Fruit fly (Drosophila melanogaster) whole organism, prepupa: ENCODE results near the gene CG13012.

Source experiments
- CG10631 ChIP-seq: fragments of 200-800 bp; sonication (Bioruptor generic); optimal IDR thresholded peaks from 2 replicates; lab custom pipeline; 2016; ENCODE audit warnings: missing biosample characterization, missing genetic modification characterization
- CG10669 ChIP-seq: fragments of 200-800 bp; sonication (Bioruptor generic); optimal IDR thresholded peaks from 3 replicates; lab custom pipeline; 2018; ENCODE audit warnings: missing biosample characterization, mild to moderate bottlenecking, missing genetic modification characterization, moderate library complexity
- CG11762 ChIP-seq: fragments of 200-800 bp; sonication (Bioruptor generic); optimal IDR thresholded peaks from 3 replicates; lab custom pipeline; 2016; ENCODE audit warnings: missing biosample characterization, missing genetic modification characterization; ENCODE audit not compliant: insufficient read depth
- CG11902 ChIP-seq: fragments of 200-800 bp; sonication (Bioruptor generic); optimal IDR thresholded peaks from 3 replicates; lab custom pipeline; 2016; ENCODE audit warnings: missing biosample characterization, missing genetic modification characterization
- CG15336 ChIP-seq: fragments of 200-800 bp; sonication (Bioruptor generic); IDR thresholded peaks from 2 replicates; pipeline ENCODE4 v1.3.6; 2022; ENCODE audit warnings: missing biosample characterization, missing genetic modification characterization
- CG3032 ChIP-seq: fragments of 200-800 bp; optimal IDR thresholded peaks from 2 replicates; lab custom pipeline; 2019; ENCODE audit warnings: missing biosample characterization, mild to moderate bottlenecking, missing genetic modification characterization, moderate library complexity
- CG32006 ChIP-seq: fragments of 200-800 bp; sonication (Bioruptor generic); optimal IDR thresholded peaks from 3 replicates; lab custom pipeline; 2017; ENCODE audit warnings: missing biosample characterization, mild to moderate bottlenecking, missing genetic modification characterization
- CG34406 ChIP-seq: fragments of 200-800 bp; sonication (Bioruptor generic); optimal IDR thresholded peaks from 3 replicates; lab custom pipeline; 2016; ENCODE audit warnings: missing biosample characterization, missing genetic modification characterization
- CG3919 ChIP-seq: fragments of 200-800 bp; sonication (Bioruptor generic); optimal IDR thresholded peaks from 3 replicates; lab custom pipeline; 2016; ENCODE audit warnings: missing biosample characterization, missing genetic modification characterization
- CG4318 ChIP-seq: fragments of 200-800 bp; sonication (Bioruptor generic); optimal IDR thresholded peaks from 3 replicates; lab custom pipeline; 2017; ENCODE audit warnings: missing biosample characterization, mild to moderate bottlenecking, missing genetic modification characterization
- CG6163 ChIP-seq: fragments of 200-800 bp; sonication (Bioruptor generic); IDR thresholded peaks from 3 replicates; pipeline ENCODE4 v1.3.6; 2022; ENCODE audit warnings: missing biosample characterization, missing genetic modification characterization
- CG6792 ChIP-seq: fragments of 200-800 bp; sonication (Bioruptor generic); optimal IDR thresholded peaks from 3 replicates; lab custom pipeline; 2016; ENCODE audit warnings: missing biosample characterization, missing genetic modification characterization
- CG6808 ChIP-seq: fragments of 200-800 bp; sonication (Bioruptor generic); optimal IDR thresholded peaks from 3 replicates; lab custom pipeline; 2017; ENCODE audit warnings: missing biosample characterization, missing genetic modification characterization, mild to moderate bottlenecking, moderate library complexity, missing genetic modification reagents
- CG6854 ChIP-seq: fragments of 200-800 bp; sonication (Bioruptor generic); optimal IDR thresholded peaks from 2 replicates; lab custom pipeline; 2017; ENCODE audit warnings: missing biosample characterization, mild to moderate bottlenecking, missing genetic modification characterization
- CG7368 ChIP-seq: fragments of 200-800 bp; sonication (Bioruptor generic); optimal IDR thresholded peaks from 3 replicates; lab custom pipeline; 2016; ENCODE audit warnings: missing biosample characterization, missing genetic modification characterization
- CG8319 ChIP-seq: fragments of 200-800 bp; sonication (Bioruptor generic); optimal IDR thresholded peaks from 3 replicates; lab custom pipeline; 2016; ENCODE audit warnings: missing biosample characterization, missing genetic modification characterization
- CG9139 ChIP-seq: fragments of 200-800 bp; sonication (Bioruptor generic); optimal IDR thresholded peaks from 3 replicates; lab custom pipeline; 2017; ENCODE audit warnings: missing biosample characterization, mild to moderate bottlenecking, missing genetic modification characterization
- Eip75B ChIP-seq: fragments of 200-800 bp; sonication (Bioruptor generic); optimal IDR thresholded peaks from 3 replicates; lab custom pipeline; 2016; ENCODE audit warnings: missing biosample characterization, missing genetic modification characterization
- Eip78C ChIP-seq: fragments of 200-800 bp; sonication (Bioruptor generic); peaks from one replicate; lab custom pipeline; 2016; ENCODE audit warnings: missing biosample characterization, missing genetic modification characterization
- Eip93F ChIP-seq: fragments of 200-800 bp; sonication (Bioruptor generic); optimal IDR thresholded peaks from 2 replicates; lab custom pipeline; 2016; ENCODE audit warnings: missing biosample characterization, mild to moderate bottlenecking, missing genetic modification characterization
- Ets96B ChIP-seq: fragments of 200-800 bp; optimal IDR thresholded peaks from 2 replicates; lab custom pipeline; 2019; ENCODE audit warnings: missing biosample characterization, mild to moderate bottlenecking, missing genetic modification characterization, moderate library complexity
- Gug ChIP-seq: fragments of 200-800 bp; sonication (Bioruptor generic); IDR thresholded peaks from 2 replicates; pipeline ENCODE4 v1.3.6; 2022; ENCODE audit warnings: missing biosample characterization, missing genetic modification characterization
- Hr38 ChIP-seq: sonication (Bioruptor generic); optimal IDR thresholded peaks from 2 replicates; lab custom pipeline; 2016; ENCODE audit warnings: missing biosample characterization, missing genetic modification characterization
- Hr39 ChIP-seq: fragments of 200-800 bp; sonication (Bioruptor generic); optimal IDR thresholded peaks from 2 replicates; lab custom pipeline; 2016; ENCODE audit warnings: missing biosample characterization, missing genetic modification characterization
- Hr4 ChIP-seq: fragments of 200-800 bp; sonication (Bioruptor generic); optimal IDR thresholded peaks from 3 replicates; lab custom pipeline; 2016; ENCODE audit warnings: missing biosample characterization, missing genetic modification characterization
- Lpt ChIP-seq: fragments of 200-800 bp; sonication (Bioruptor generic); optimal IDR thresholded peaks from 3 replicates; lab custom pipeline; 2016; ENCODE audit warnings: missing biosample characterization, missing genetic modification characterization
- OdsH ChIP-seq: fragments of 200-800 bp; sonication (Bioruptor generic); optimal IDR thresholded peaks from 3 replicates; lab custom pipeline; 2016; ENCODE audit warnings: missing biosample characterization, missing genetic modification characterization
- Smox ChIP-seq: fragments of 200-800 bp; sonication (Bioruptor generic); optimal IDR thresholded peaks from 3 replicates; lab custom pipeline; 2016; ENCODE audit warnings: missing biosample characterization, missing genetic modification characterization
- Sox14 ChIP-seq: fragments of 200-800 bp; sonication (Bioruptor generic); optimal IDR thresholded peaks from 3 replicates; lab custom pipeline; 2016; ENCODE audit warnings: missing biosample characterization, missing genetic modification characterization
- achi ChIP-seq: fragments of 200-800 bp; sonication (Bioruptor generic); optimal IDR thresholded peaks from 3 replicates; lab custom pipeline; 2016; ENCODE audit warnings: missing biosample characterization, missing genetic modification characterization
- acj6 ChIP-seq: fragments of 200-800 bp; sonication (Bioruptor generic); optimal IDR thresholded peaks from 3 replicates; lab custom pipeline; 2016; ENCODE audit warnings: missing biosample characterization, missing genetic modification characterization
- cyc ChIP-seq: fragments of 200-800 bp; sonication (Bioruptor generic); optimal IDR thresholded peaks from 3 replicates; lab custom pipeline; 2016; ENCODE audit warnings: missing biosample characterization, missing genetic modification characterization
- dac ChIP-seq: fragments of 200-800 bp; sonication (Bioruptor generic); optimal IDR thresholded peaks from 2 replicates; lab custom pipeline; 2017; ENCODE audit warnings: missing biosample characterization, mild to moderate bottlenecking, missing genetic modification characterization
- esn ChIP-seq: fragments of 200-800 bp; sonication (Bioruptor generic); optimal IDR thresholded peaks from 2 replicates; lab custom pipeline; 2016; ENCODE audit warnings: missing biosample characterization, mild to moderate bottlenecking, missing genetic modification characterization, moderate library complexity
- fd59A ChIP-seq: fragments of 200-800 bp; sonication (Bioruptor generic); optimal IDR thresholded peaks from 2 replicates; lab custom pipeline; 2017; ENCODE audit warnings: missing biosample characterization, mild to moderate bottlenecking, missing genetic modification characterization, missing genetic modification reagents
- fd85E ChIP-seq: fragments of 200-800 bp; sonication (Bioruptor generic); optimal IDR thresholded peaks from 3 replicates; lab custom pipeline; 2016; ENCODE audit warnings: missing biosample characterization, missing genetic modification characterization
- fkh ChIP-seq: fragments of 200-800 bp; sonication (Bioruptor generic); optimal IDR thresholded peaks from 3 replicates; lab custom pipeline; 2017; ENCODE audit warnings: missing biosample characterization, mild to moderate bottlenecking, missing genetic modification characterization, moderate library complexity
- net ChIP-seq: fragments of 200-800 bp; sonication (Bioruptor generic); optimal IDR thresholded peaks from 3 replicates; lab custom pipeline; 2016; ENCODE audit warnings: missing biosample characterization, missing genetic modification characterization
- salr ChIP-seq, 2 experiments: fragments of 200-800 bp; sonication (Bioruptor generic); optimal IDR thresholded peaks; 3 replicates each; lab custom pipeline; 2016 to 2018; ENCODE audit warnings: missing biosample characterization in 2 of 2, missing genetic modification characterization in 2 of 2, mild to moderate bottlenecking in 1 of 2
- spab ChIP-seq: fragments of 200-800 bp; sonication (Bioruptor generic); optimal IDR thresholded peaks from 2 replicates; lab custom pipeline; 2017; ENCODE audit warnings: missing biosample characterization, mild to moderate bottlenecking, missing genetic modification characterization, missing genetic modification reagents
- ss ChIP-seq, 2 experiments: fragments of 200-800 bp; sonication (Bioruptor generic); optimal IDR thresholded peaks; 2 replicates in 1 of 2; 3 replicates in 1 of 2; lab custom pipeline; 2017 to 2018; ENCODE audit warnings: mild to moderate bottlenecking in 2 of 2, missing biosample characterization in 2 of 2, missing genetic modification characterization in 2 of 2, moderate library complexity in 1 of 2
- svp ChIP-seq: fragments of 200-800 bp; sonication (Bioruptor generic); peaks from one replicate; lab custom pipeline; 2016; ENCODE audit warnings: missing biosample characterization, missing genetic modification characterization
- topi ChIP-seq: fragments of 200-800 bp; sonication (Bioruptor generic); optimal IDR thresholded peaks from 3 replicates; lab custom pipeline; 2016; ENCODE audit warnings: missing biosample characterization, missing genetic modification characterization
- vri ChIP-seq: fragments of 200-800 bp; sonication (Bioruptor generic); optimal IDR thresholded peaks from 3 replicates; lab custom pipeline; 2016; ENCODE audit warnings: missing biosample characterization, mild to moderate bottlenecking, missing genetic modification characterization

The CG13012 gene

dm6 chrX:16640260-16641100, 36.1 kb downstream of the CG13012 start, which contains the start of the genes SNRPG and mthl1 (continued):
- TF ChIP-seq Eip93F (GFP tag; lab: Kevin White, UChicago) (peak; percentile 70), Hr38 (GFP tag; lab: Kevin White, UChicago) (no peak), CG4318 (peak; percentile 78), Sox14 (GFP tag; lab: Kevin White, UChicago) (peak; percentile 82), CG6854 (no peak), CG8319 (peak; percentile 52), spab (GFP tag; lab: Kevin White, UChicago) (peak; percentile 48), Hr4 (peak; percentile 53), net (GFP tag; lab: Kevin White, UChicago) (peak; percentile 70), CG11762 (GFP tag; lab: Kevin White, UChicago) (peak; percentile 63), Hr39 (GFP tag; lab: Kevin White, UChicago) (peak; percentile 90), vri (GFP tag; lab: Kevin White, UChicago) (peak; percentile 20), CG10631 (GFP tag; lab: Kevin White, UChicago) (peak; percentile 81)

- TF ChIP-seq CG6808 = peak; percentile 72
- peak; percentile 89 for TF ChIP-seq Eip78C
- TF ChIP-seq Gug = 0 out of 2 replicates have a peak, but pooled peaks have one; percentile 10
- peak; percentile 50 for TF ChIP-seq OdsH
- TF ChIP-seq CG6792 (GFP tag; lab: Kevin White, UChicago) = no peak
- TF ChIP-seq fkh = no peak
- TF ChIP-seq CG3032 = peak; percentile 14
- TF ChIP-seq fd59A (GFP tag; lab: Kevin White, UChicago) = peak; percentile 36
- no peak for TF ChIP-seq Eip93F (GFP tag; lab: Kevin White, UChicago)
- TF ChIP-seq acj6 (GFP tag; lab: Kevin White, UChicago) = peak; percentile 41
- TF ChIP-seq Ets96B (tag; lab: Kevin White, UChicago) = peak; percentile 17
- peak; percentile 42 for TF ChIP-seq CG8319
- TF ChIP-seq Lpt (GFP tag; lab: Kevin White, UChicago) = peak; percentile 11
- peak; percentile 96 for TF ChIP-seq CG6854
- TF ChIP-seq CG7368 = peak; percentile 73
- TF ChIP-seq CG32006 (GFP tag; lab: Kevin White, UChicago) = peak; percentile 32
- peak; percentile 79 for TF ChIP-seq esn (GFP tag; lab: Kevin White, UChicago)
- TF ChIP-seq CG15336 (GFP tag; lab: Robert Waterston, UW) = 0 out of 2 replicates have a peak, but pooled peaks have one; percentile 22
- TF ChIP-seq CG11902 (GFP tag; lab: Kevin White, UChicago) = no peak
- peak; percentile 77 for TF ChIP-seq svp (GFP tag; lab: Kevin White, UChicago)
- peak; percentile 32 for TF ChIP-seq CG11762 (GFP tag; lab: Kevin White, UChicago)
- peak; percentile 50 for TF ChIP-seq cyc (GFP tag; lab: Kevin White, UChicago)
- peak; percentile 58 for TF ChIP-seq fd85E (GFP tag; lab: Kevin White, UChicago)
- TF ChIP-seq CG34406 (GFP tag; lab: Kevin White, UChicago) = peak; percentile 67
- peak; percentile 61 for TF ChIP-seq Smox (GFP tag; lab: Kevin White, UChicago)
- peak; percentile 43 for TF ChIP-seq dac (GFP tag; lab: Kevin White, UChicago)
- TF ChIP-seq Hr4 = peak; percentile 19
- peak; percentile 82 for TF ChIP-seq CG9139 (GFP tag; lab: Kevin White, UChicago)
- peak; percentile 52 for TF ChIP-seq Eip75B
- TF ChIP-seq net (GFP tag; lab: Kevin White, UChicago) = peak; percentile 73
- TF ChIP-seq CG4318 = no peak
- TF ChIP-seq topi (GFP tag; lab: Kevin White, UChicago) = peak; percentile 69
- peak; percentile 62 for TF ChIP-seq vri (GFP tag; lab: Kevin White, UChicago)
- peak; percentile 83 for TF ChIP-seq CG6163 (GFP tag; lab: Robert Waterston, UW)
- peak; percentile 76 for TF ChIP-seq CG3919 (GFP tag; lab: Kevin White, UChicago)
- peak; percentile 56 for TF ChIP-seq achi (GFP tag; lab: Kevin White, UChicago)
- TF ChIP-seq Sox14 (GFP tag; lab: Kevin White, UChicago) = peak; percentile 9
- peak; percentile 82 to 85 for TF ChIP-seq ss (GFP tag; optimal IDR thresholded peaks at IDR 0.05; lab: Kevin White, UChicago)
- TF ChIP-seq spab (GFP tag; lab: Kevin White, UChicago) = peak; percentile 41
- peak; percentile 74 for TF ChIP-seq CG10669 (GFP tag; lab: Kevin White, UChicago)
- peak; percentile 12 to 78 for TF ChIP-seq salr (GFP tag; optimal IDR thresholded peaks at IDR 0.05; lab: Kevin White, UChicago)
These were observed 38.7 kb downstream of the CG13012 start, which contains the start of gene RpS19a for dm6 chrX:16637594-16638485. Gene RpS19a (plus strand): TSS chrX:16637894.
